Worm (Caenorhabditis elegans): Measurements from ENCODE around the gene T19B10.2.

DNA sequence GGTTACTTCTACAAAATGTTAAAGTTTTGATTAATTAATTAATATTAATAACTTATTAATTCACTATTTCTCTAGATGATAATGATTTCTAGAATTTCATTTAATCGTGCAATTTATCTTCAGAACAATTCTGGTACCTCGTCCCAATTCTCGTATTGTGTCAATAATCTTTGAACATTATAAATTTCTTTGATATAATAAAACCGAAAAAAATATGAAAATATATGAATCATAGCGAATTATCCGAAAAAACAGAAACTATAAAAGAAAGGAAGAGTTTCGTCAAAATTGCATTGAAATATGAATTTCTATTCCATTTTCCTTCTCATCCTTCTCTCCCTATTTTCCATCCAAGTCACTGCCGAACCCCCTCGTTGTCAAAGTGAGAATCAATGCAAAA is 29.6 kb downstream of the T19B10.2 start, which contains the start of gene T19B10.12:
- TF ChIP-seq dpl-1 (GFP tag; optimal IDR thresholded peaks at IDR 0.05) (no peak), ets-5 (GFP tag; IDR thresholded peaks at IDR 0.05) (no peak), jun-1 (tag; optimal IDR thresholded peaks at IDR 0.05) (no peak), snpc-4 (tag; optimal IDR thresholded peaks at IDR 0.05) (no peak), blmp-1 (tag; optimal IDR thresholded peaks at IDR 0.05) (no peak), ama-1 (optimal IDR thresholded peaks at IDR 0.05) (no peak), unc-62 (GFP tag; optimal IDR thresholded peaks at IDR 0.05) (no peak), sptf-1 (tag; optimal IDR thresholded peaks at IDR 0.05) (no peak), zag-1 (tag; optimal IDR thresholded peaks at IDR 0.05) (no peak), pqm-1 (tag; optimal IDR thresholded peaks at IDR 0.05) (no peak), pag-3 (tag; optimal IDR thresholded peaks at IDR 0.05; ENCODE audit: borderline replicate concordance, insufficient read depth) (no peak), egl-27 (tag; optimal IDR thresholded peaks at IDR 0.05) (no peak)

All from whole organism, L1 larva.